Fruit fly (Drosophila melanogaster) whole organism, wandering third instar larva: ENCODE data around the gene sstn.

ENCODE experiments used
- CG32264 ChIP-seq: fragments of 200-800 bp; sonication (Bioruptor generic); optimal IDR thresholded peaks from 2 replicates; lab custom pipeline; 2016; ENCODE audit warnings: missing biosample characterization, missing genetic modification characterization
- OdsH ChIP-seq: fragments of 200-800 bp; sonication (Bioruptor generic); optimal IDR thresholded peaks from 2 replicates; lab custom pipeline; 2016; ENCODE audit warnings: missing biosample characterization, mild to moderate bottlenecking, missing genetic modification characterization
- br ChIP-seq: fragments of 200-800 bp; sonication (Bioruptor generic); optimal IDR thresholded peaks from 2 replicates; lab custom pipeline; 2016; ENCODE audit warnings: missing biosample characterization, missing genetic modification characterization
- fru ChIP-seq: fragments of 200-800 bp; sonication (Bioruptor generic); optimal IDR thresholded peaks from 3 replicates; lab custom pipeline; 2016; ENCODE audit warnings: missing biosample characterization, mild to moderate bottlenecking, missing genetic modification characterization
- h ChIP-seq: fragments of 200-800 bp; sonication (Bioruptor generic); optimal IDR thresholded peaks from 3 replicates; lab custom pipeline; 2016; ENCODE audit warnings: missing biosample characterization, mild to moderate bottlenecking, missing genetic modification characterization
- lola ChIP-seq: fragments of >200 bp; optimal IDR thresholded peaks from 2 replicates; lab custom pipeline; 2017; ENCODE audit warnings: missing biosample characterization, missing genetic modification characterization

dm6 chr3L:15103988-15104848 lies 9.7 kb upstream of the sstn start:
- TF ChIP-seq h (GFP tag; lab: Kevin White, UChicago) (peak; percentile 57), CG32264 (GFP tag; lab: Kevin White, UChicago) (no peak), lola (GFP tag; lab: Kevin White, UChicago) (no peak), fru (GFP tag; lab: Kevin White, UChicago) (peak; percentile 34), OdsH (GFP tag; lab: Kevin White, UChicago) (no peak), br (GFP tag; lab: Kevin White, UChicago) (no peak)
